Worm (Caenorhabditis elegans): ENCODE data around the gene nex-4.

nex-4 gene

DNA sequence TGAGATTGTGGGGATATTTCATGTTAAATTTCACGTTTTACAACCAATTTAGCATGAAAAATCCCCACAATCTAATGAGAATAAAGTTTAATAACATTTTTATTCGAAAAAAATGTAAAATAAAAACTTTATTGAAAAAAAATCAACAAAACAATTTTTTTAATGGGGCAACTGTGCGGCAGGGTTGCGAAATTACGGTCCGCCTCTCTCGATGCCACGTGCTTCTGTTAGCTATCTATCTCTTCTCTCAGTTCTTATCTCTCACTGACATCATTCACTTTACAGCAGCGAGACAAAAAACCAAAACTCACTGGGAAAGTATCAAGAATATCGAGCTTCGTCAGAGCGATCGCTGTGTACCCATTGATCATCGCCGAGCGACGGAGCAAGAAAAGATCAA is 30.6 kb upstream of the nex-4 start:
- no peak for TF ChIP-seq pes-1 (GFP tag; IDR thresholded peaks at IDR 0.05)
- TF ChIP-seq F13C5.2 (tag; optimal IDR thresholded peaks at IDR 0.05) = no peak
- TF ChIP-seq flt-1 (GFP tag; IDR thresholded peaks at IDR 0.05) = no peak
- no peak for TF ChIP-seq ama-1 (optimal IDR thresholded peaks at IDR 0.05)
- no peak for TF ChIP-seq aly-1 (tag; optimal IDR thresholded peaks at IDR 0.05)
- TF ChIP-seq scrt-1 (GFP tag; IDR thresholded peaks at IDR 0.05) = no peak
- TF ChIP-seq hmbx-1 (tag; optimal IDR thresholded peaks at IDR 0.05) = no peak
- TF ChIP-seq sea-1 (GFP tag; conservative IDR thresholded peaks at IDR 0.05) = no peak
- no peak for TF ChIP-seq tra-4 (tag; optimal IDR thresholded peaks at IDR 0.05)

DNA sequence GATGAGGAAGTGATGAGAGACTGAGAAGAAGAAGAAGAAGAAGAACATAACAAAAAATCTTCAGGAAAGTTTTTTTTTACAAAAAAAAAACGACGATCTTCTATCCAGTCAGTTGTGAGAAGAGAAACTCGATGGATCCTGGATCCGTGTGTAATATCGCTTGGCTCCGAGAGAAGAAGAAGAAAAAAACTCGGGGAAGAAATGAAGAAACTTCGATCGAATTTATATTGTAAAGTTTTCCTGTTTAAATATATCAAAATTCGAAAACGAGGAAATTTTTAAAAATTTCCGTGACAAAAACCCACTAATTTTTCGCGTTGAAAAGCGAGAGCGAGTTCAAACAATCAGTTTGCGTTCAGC is 27.9 kb upstream of the nex-4 start, which contains the start of gene adss-1:
Gene adss-1, minus strand, starts transcription at position 101 of the 360 bp plus-strand sequence.
- TF ChIP-seq pes-1 (GFP tag; IDR thresholded peaks at IDR 0.05) (no peak), hmg-4 (GFP tag; optimal IDR thresholded peaks at IDR 0.05) (no peak), scrt-1 (GFP tag; IDR thresholded peaks at IDR 0.05) (no peak), ceh-36 (tag; optimal IDR thresholded peaks at IDR 0.05) (no peak), sea-1 (GFP tag; conservative IDR thresholded peaks at IDR 0.05) (no peak), ama-1 (optimal IDR thresholded peaks at IDR 0.05) (no peak), F13C5.2 (tag; optimal IDR thresholded peaks at IDR 0.05) (no peak), tbx-11 (GFP tag; IDR thresholded peaks at IDR 0.05) (no peak), tbx-37 (GFP tag; conservative IDR thresholded peaks at IDR 0.05) (no peak), B0310.2 (tag; optimal IDR thresholded peaks at IDR 0.05) (no peak), ets-7 (tag; optimal IDR thresholded peaks at IDR 0.05) (no peak), flt-1 (GFP tag; IDR thresholded peaks at IDR 0.05) (no peak), aly-1 (tag; optimal IDR thresholded peaks at IDR 0.05) (no peak), hnd-1 (tag; optimal IDR thresholded peaks at IDR 0.05) (no peak), ceh-13 (GFP tag; optimal IDR thresholded peaks at IDR 0.05) (no peak)

DNA sequence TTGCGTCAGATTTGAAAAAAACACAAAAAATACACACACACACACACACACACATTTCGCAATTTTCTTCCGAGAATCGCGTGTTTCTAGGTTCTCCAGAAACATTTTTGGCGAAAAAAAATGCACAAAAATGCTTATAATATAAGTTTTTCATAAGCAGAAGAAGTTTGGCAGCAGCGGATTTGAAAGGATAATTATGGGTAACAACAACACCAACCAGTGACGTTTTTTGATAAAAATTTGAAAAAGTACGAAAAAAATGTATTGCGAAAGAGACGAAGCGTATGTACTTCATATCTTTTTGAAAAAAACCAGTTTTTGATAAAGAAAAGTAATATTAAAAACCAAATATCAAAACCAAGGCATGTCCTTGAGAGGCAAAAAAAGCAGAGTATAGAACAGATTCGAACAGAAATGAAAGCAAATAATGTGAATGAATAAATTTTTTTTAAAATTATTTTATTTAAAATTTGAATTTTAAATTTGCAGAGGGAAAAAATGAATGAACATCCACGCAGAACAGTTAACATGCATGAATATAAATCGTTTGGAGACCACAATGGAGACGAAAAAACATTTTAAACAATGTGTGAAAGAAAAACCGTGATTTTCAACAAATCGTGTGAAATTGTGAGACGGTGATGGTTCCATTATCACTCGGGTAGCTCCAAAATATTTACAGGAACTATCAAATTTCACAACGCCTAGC is 27.4 kb upstream of the nex-4 start:
- TF ChIP-seq hnd-1 (tag; optimal IDR thresholded peaks at IDR 0.05) = no peak
- peak; percentile 27 for TF ChIP-seq ama-1 (optimal IDR thresholded peaks at IDR 0.05)
- no peak for TF ChIP-seq scrt-1 (GFP tag; IDR thresholded peaks at IDR 0.05)

DNA sequence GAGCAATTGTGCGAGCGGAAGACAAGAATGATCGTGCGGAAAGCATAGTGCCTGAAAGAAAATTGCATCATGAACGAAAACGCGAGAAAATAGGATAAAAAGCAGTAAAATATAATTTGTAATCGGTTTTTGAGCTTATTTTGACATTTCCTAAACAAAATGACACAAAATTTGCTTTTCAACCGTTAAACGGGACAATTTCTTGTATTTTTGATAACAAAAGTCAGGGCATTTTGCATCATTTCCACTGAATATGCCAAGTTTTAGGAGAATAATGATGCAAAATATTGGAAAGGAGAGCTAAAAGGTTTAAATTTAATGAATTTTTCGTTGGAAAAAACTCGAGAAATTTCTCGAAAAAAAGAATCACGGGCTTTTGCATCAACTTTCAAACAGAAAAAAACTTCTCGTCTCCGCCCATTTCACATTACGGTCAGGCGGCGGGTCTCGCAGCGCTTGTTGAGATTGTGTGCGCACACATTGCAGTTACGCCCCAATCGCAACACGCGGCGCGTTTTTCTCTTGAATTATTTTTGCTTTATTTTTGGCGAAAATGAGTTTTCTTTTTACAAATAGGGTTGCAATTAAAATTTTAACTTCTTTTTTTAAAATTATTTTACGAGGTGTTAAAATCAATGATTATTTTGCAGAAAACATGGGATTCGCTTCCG is 24.4 kb upstream of the nex-4 start, which contains the start of the genes hsp-6 and C37H5.5:
Gene hsp-6, minus strand, starts transcription at position 51 of the 671 bp plus-strand sequence.
Gene C37H5.5, plus strand, starts transcription at position 651 of the 671 bp plus-strand sequence.
- 0 out of 2 replicates have a peak, but pooled peaks have one; percentile 7 for TF ChIP-seq flt-1 (GFP tag; IDR thresholded peaks at IDR 0.05)
- TF ChIP-seq hmg-4 (GFP tag; optimal IDR thresholded peaks at IDR 0.05) = peak; percentile 25
- TF ChIP-seq ceh-13 (GFP tag; optimal IDR thresholded peaks at IDR 0.05) = no peak
- TF ChIP-seq ets-7 (tag; optimal IDR thresholded peaks at IDR 0.05) = no peak
- TF ChIP-seq sea-1 (GFP tag; conservative IDR thresholded peaks at IDR 0.05) = no peak
- TF ChIP-seq F13C5.2 (tag; optimal IDR thresholded peaks at IDR 0.05) = peak; percentile 57
- peak; percentile 63; the same call in 1 of the 2 replicates for TF ChIP-seq pes-1 (GFP tag; IDR thresholded peaks at IDR 0.05)
- TF ChIP-seq ceh-36 (tag; optimal IDR thresholded peaks at IDR 0.05) = no peak

DNA sequence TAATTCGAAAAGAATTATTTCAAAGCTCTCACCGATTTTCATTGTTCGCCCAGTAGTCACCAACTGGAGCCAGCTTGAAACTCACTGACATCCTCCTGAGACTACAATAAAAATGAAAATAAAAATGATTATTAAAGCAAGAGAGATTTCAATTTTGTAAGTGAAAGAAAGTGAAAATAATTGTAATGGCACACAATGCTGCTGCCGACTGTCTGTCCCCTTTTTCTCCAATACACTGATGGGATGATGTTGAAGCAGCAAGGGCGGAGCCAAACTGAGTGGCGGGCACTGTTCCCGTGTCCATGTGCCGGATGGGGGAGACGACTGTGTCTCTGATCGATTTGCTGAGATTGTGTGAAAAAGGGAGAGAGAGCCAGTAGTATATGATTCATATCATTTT is 17.0 kb upstream of the nex-4 start, which contains the start of gene C37H5.14:
Gene C37H5.14, minus strand, starts transcription at position 101 of the 400 bp plus-strand sequence.
- TF ChIP-seq tbx-11 (GFP tag; IDR thresholded peaks at IDR 0.05) (no peak), sea-1 (GFP tag; conservative IDR thresholded peaks at IDR 0.05) (no peak), flt-1 (GFP tag; IDR thresholded peaks at IDR 0.05) (no peak), hnd-1 (tag; optimal IDR thresholded peaks at IDR 0.05) (no peak), scrt-1 (GFP tag; IDR thresholded peaks at IDR 0.05) (no peak), tra-4 (tag; optimal IDR thresholded peaks at IDR 0.05) (no peak), ceh-13 (GFP tag; optimal IDR thresholded peaks at IDR 0.05) (no peak), ama-1 (optimal IDR thresholded peaks at IDR 0.05) (no peak), hmg-4 (GFP tag; optimal IDR thresholded peaks at IDR 0.05) (no peak), ceh-36 (tag; optimal IDR thresholded peaks at IDR 0.05) (no peak), aly-1 (tag; optimal IDR thresholded peaks at IDR 0.05) (no peak), hmbx-1 (tag; optimal IDR thresholded peaks at IDR 0.05) (no peak)

DNA sequence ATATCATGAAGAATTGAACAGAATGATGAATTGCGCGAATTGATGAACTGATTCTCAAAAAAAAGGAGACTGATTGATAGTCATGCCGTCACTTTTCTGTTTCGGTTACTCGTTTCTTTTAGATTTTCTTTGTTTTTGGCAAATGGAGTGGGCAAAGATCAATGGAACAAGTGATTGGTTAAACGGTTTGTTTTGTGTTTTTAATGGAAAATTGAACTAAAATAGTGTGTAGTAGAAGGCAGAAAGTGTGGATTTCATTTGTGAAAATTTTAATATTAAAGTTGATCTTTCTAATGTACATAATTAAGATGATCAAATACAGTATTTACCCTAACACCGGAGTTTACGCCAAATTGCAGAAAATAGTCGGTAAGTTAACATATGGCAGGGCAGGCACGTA is 11.3 kb upstream of the nex-4 start, which contains the start of gene nas-9:
Gene nas-9, minus strand, starts transcription at position 101 of the 400 bp plus-strand sequence.
- TF ChIP-seq sea-1 (GFP tag; conservative IDR thresholded peaks at IDR 0.05) = no peak
- TF ChIP-seq F13C5.2 (tag; optimal IDR thresholded peaks at IDR 0.05) = no peak
- TF ChIP-seq aly-1 (tag; optimal IDR thresholded peaks at IDR 0.05) = no peak
- TF ChIP-seq hnd-1 (tag; optimal IDR thresholded peaks at IDR 0.05) = no peak
- no peak for TF ChIP-seq tbx-11 (GFP tag; IDR thresholded peaks at IDR 0.05)
- TF ChIP-seq B0310.2 (tag; optimal IDR thresholded peaks at IDR 0.05) = no peak
- no peak for TF ChIP-seq tra-4 (tag; optimal IDR thresholded peaks at IDR 0.05)
- TF ChIP-seq hmg-4 (GFP tag; optimal IDR thresholded peaks at IDR 0.05) = no peak
- no peak for TF ChIP-seq scrt-1 (GFP tag; IDR thresholded peaks at IDR 0.05)
- no peak for TF ChIP-seq ceh-13 (GFP tag; optimal IDR thresholded peaks at IDR 0.05)
- TF ChIP-seq tbx-37 (GFP tag; conservative IDR thresholded peaks at IDR 0.05) = no peak

DNA sequence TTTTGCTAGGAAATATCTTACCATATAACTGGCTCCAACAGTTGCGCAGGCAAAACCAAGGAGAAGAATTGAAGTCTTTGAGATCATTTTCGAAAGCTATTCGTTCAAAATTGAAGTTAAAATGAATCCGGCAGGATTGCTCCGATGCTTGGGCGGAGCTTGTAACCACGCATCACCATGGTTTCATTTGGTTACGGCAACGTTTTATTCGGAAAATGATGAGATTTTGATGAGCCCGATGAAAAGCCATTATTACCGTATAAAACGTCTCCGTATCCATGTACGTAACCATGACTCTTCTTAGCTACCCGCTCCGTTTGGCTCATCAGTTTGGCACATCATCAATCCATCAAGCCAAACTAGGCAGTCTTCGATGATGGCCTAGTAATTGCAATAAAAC is 10.1 kb upstream of the nex-4 start, which contains the start of gene cwp-1:
Gene cwp-1, minus strand, starts transcription at position 101 of the 400 bp plus-strand sequence.
- TF ChIP-seq aly-1 (tag; optimal IDR thresholded peaks at IDR 0.05) (no peak), sea-1 (GFP tag; conservative IDR thresholded peaks at IDR 0.05) (no peak), B0310.2 (tag; optimal IDR thresholded peaks at IDR 0.05) (no peak), pes-1 (GFP tag; IDR thresholded peaks at IDR 0.05) (no peak), flt-1 (GFP tag; IDR thresholded peaks at IDR 0.05) (no peak), F13C5.2 (tag; optimal IDR thresholded peaks at IDR 0.05) (no peak)
